Fruit fly (Drosophila melanogaster) whole organism: ENCODE results near the gene Kcmf1.

Experiments used
- CG8478 ChIP-seq: fragments of >200 bp; optimal IDR thresholded peaks from 2 replicates; lab custom pipeline; 2018; ENCODE audit warnings: inconsistent platforms
- Dll ChIP-seq: fragments of >200 bp; optimal IDR thresholded peaks from 2 replicates; lab custom pipeline; 2017
- EcR ChIP-seq, 2 experiments: fragments of >200 bp; optimal IDR thresholded peaks; 2 replicates each; lab custom pipeline; 2017; ENCODE audit warnings: missing biosample characterization in 2 of 2, missing genetic modification characterization in 2 of 2, missing genetic modification reagents in 2 of 2
- pan ChIP-seq: fragments of >200 bp; optimal IDR thresholded peaks from 2 replicates; lab custom pipeline; 2017
- psq ChIP-seq: fragments of >200 bp; optimal IDR thresholded peaks from 2 replicates; lab custom pipeline; 2017
- usp ChIP-seq: fragments of >200 bp; optimal IDR thresholded peaks from 2 replicates; lab custom pipeline; 2017; ENCODE audit warnings: missing biosample characterization, missing genetic modification characterization, mixed read lengths

Gene Kcmf1

dm6 chr3R:9049091-9049981, 34.6 kb upstream of the Kcmf1 start:
- TF ChIP-seq psq (lab: Kevin White, UChicago) (no peak), EcR (GFP tag; optimal IDR thresholded peaks at IDR 0.05; lab: Kevin White, UChicago) (no peak), pan (no peak), Dll (lab: Kevin White, UChicago) (no peak), CG8478 (lab: Kevin White, UChicago) (no peak), usp (no peak)

dm6 chr3R:9048466-9049072, 33.9 kb upstream of the Kcmf1 start, which contains the start of gene Mst85C:
Gene Mst85C, plus strand, starts transcription at chr3R:9048645.
- no peak for TF ChIP-seq Dll (lab: Kevin White, UChicago)
- TF ChIP-seq pan, result no peak
- no peak for TF ChIP-seq psq (lab: Kevin White, UChicago)
- TF ChIP-seq EcR (GFP tag; optimal IDR thresholded peaks at IDR 0.05; lab: Kevin White, UChicago), result no peak
- TF ChIP-seq usp, result no peak
- TF ChIP-seq CG8478 (lab: Kevin White, UChicago), result no peak

DNA sequence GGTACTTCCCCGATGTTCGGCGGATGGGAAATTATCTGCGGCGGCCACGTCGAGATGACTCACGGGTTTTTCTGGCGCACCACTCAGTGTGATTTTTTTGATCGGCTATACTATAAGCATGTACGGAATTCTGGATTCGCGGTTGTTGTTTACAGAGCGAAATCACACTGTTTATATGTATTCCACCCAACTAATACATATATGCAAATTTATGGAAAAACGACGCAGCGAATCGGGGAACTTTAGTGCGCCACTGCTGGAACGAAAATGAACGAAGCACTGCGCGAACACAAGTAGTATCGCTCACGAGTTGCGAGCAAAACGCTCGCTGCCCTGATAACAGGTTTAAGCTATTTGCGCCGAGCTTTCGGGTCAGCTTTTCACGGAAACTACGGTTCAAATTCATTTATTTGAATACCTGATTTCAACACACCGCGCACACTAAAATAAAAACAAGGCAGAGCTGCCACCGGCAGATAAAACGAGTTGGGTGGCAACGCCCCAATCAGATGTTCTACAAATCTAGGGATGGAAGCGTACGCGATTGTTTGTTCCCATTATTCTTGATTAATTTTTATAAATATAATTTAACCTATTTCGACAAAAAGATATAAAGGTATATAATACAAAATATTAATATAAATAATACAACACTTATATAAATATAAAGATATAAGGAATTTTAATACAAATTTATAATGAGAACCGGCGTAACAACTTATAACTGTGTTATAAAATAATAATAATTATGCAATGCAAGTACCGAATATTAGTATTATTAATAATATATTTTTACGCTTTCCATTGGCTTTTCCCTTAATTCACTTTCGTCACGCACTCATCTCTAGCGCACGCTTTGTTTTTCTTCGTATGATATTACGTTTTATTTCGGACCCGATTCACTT, 33.1 kb upstream of the Kcmf1 start, which contains the start of gene Rel:
TSS of gene Rel (minus strand) at position 417 of the 905 bp plus-strand sequence.
- TF ChIP-seq pan (no peak), CG8478 (lab: Kevin White, UChicago) (no peak), Dll (lab: Kevin White, UChicago) (no peak), usp (no peak), psq (lab: Kevin White, UChicago) (no peak), EcR (GFP tag; optimal IDR thresholded peaks at IDR 0.05; lab: Kevin White, UChicago) (no peak)

dm6 chr3R:9046954-9047353, 32.2 kb upstream of the Kcmf1 start:
- TF ChIP-seq EcR (GFP tag; optimal IDR thresholded peaks at IDR 0.05; lab: Kevin White, UChicago) (no peak), CG8478 (lab: Kevin White, UChicago) (no peak), psq (lab: Kevin White, UChicago) (no peak), Dll (lab: Kevin White, UChicago) (no peak), pan (no peak), usp (no peak)

DNA sequence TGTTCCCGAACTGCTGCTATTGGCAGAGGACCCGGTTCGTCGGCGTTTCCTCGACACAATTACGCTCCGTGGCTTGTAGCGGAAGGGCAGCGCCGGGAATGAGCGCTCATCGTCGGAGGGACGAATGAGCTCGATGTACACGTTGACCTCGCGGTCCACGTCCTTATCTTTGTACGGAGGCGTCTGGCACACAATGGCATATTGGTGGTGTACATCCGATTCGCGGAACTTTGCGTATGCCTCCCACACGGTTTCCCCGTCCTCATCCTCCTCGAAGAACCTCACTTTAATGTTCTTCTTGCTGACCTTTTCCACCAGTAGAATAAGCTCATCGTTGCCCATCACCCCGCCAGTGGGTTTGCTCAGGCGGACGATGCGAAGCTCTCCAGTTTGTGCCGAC, 31.0 kb upstream of the Kcmf1 start:
- no peak for TF ChIP-seq psq (lab: Kevin White, UChicago)
- no peak for TF ChIP-seq Dll (lab: Kevin White, UChicago)
- TF ChIP-seq pan, result no peak
- TF ChIP-seq EcR (GFP tag; optimal IDR thresholded peaks at IDR 0.05; lab: Kevin White, UChicago), result no peak
- no peak for TF ChIP-seq CG8478 (lab: Kevin White, UChicago)

DNA sequence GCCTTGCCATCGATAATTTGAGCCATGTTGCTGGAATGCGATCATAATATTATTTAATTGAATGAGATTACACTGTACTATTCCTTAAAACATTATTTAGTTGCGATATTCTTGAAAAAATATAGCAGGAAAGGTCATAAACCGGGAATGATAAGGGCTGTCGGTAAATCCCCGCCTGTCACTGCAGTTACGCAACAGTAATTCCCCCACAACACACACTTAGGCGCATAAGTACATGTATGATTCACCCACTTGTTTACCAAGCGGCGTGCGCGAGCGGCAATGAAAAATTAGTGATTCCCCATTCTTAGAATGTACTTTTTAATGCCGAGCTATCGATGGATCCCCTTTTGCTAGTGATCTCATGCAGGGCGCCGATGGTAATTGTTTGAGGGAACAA, 28.9 kb upstream of the Kcmf1 start:
- TF ChIP-seq psq (lab: Kevin White, UChicago) (no peak), usp (no peak), EcR (GFP tag; optimal IDR thresholded peaks at IDR 0.05; lab: Kevin White, UChicago) (no peak), CG8478 (lab: Kevin White, UChicago) (no peak), Dll (lab: Kevin White, UChicago) (no peak), pan (no peak)

- TF ChIP-seq usp, result no peak
- no peak for TF ChIP-seq EcR (GFP tag; optimal IDR thresholded peaks at IDR 0.05; lab: Kevin White, UChicago)
- no peak for TF ChIP-seq Dll (lab: Kevin White, UChicago)
- TF ChIP-seq pan, result no peak
- no peak for TF ChIP-seq psq (lab: Kevin White, UChicago)
- TF ChIP-seq CG8478 (lab: Kevin White, UChicago), result no peak
Measured at dm6 chr3R:9039448-9039847, 24.7 kb upstream of the Kcmf1 start, which contains the start of gene neur. Gene neur, minus strand, starts transcription at chr3R:9039471.

dm6 chr3R:9038652-9039051, 23.9 kb upstream of the Kcmf1 start, which contains the start of gene hyx:
Gene hyx, plus strand, starts transcription at chr3R:9038760.
- TF ChIP-seq EcR (GFP tag; optimal IDR thresholded peaks at IDR 0.05; lab: Kevin White, UChicago) (no peak), psq (lab: Kevin White, UChicago) (no peak), pan (no peak), Dll (lab: Kevin White, UChicago) (no peak), CG8478 (lab: Kevin White, UChicago) (no peak), usp (no peak)

dm6 chr3R:9037946-9038345, 23.2 kb upstream of the Kcmf1 start:
- no peak for TF ChIP-seq EcR (GFP tag; optimal IDR thresholded peaks at IDR 0.05; lab: Kevin White, UChicago)
- no peak for TF ChIP-seq Dll (lab: Kevin White, UChicago)
- no peak for TF ChIP-seq usp
- no peak for TF ChIP-seq CG8478 (lab: Kevin White, UChicago)
- no peak for TF ChIP-seq pan
- no peak for TF ChIP-seq psq (lab: Kevin White, UChicago)

dm6 chr3R:9035252-9035651, 20.5 kb upstream of the Kcmf1 start:
- TF ChIP-seq usp (no peak), EcR (GFP tag; optimal IDR thresholded peaks at IDR 0.05; lab: Kevin White, UChicago) (no peak), Dll (lab: Kevin White, UChicago) (no peak), psq (lab: Kevin White, UChicago) (no peak), pan (no peak), CG8478 (lab: Kevin White, UChicago) (no peak)
